Fruit fly (Drosophila melanogaster): ENCODE measurements around the gene CG7650.

- no peak for TF ChIP-seq Snoo (tag; optimal IDR thresholded peaks at IDR 0.05)
- no peak for TF ChIP-seq gl (tag; optimal IDR thresholded peaks at IDR 0.05)
- no peak for TF ChIP-seq CG15710 (tag; optimal IDR thresholded peaks at IDR 0.05)
- TF ChIP-seq fd96Ca (GFP tag; IDR thresholded peaks at IDR 0.05), result no peak
- TF ChIP-seq CG10348 (GFP tag; IDR thresholded peaks at IDR 0.05), result no peak
- no peak for TF ChIP-seq CG14655 (GFP tag; optimal IDR thresholded peaks at IDR 0.05)
Observed at dm6 chr3L:15616490-15616889, 6.3 kb upstream of the CG7650 start.

Data from whole organism, pupa.